Fruit fly (Drosophila melanogaster) whole organism, embryonic: ENCODE data around the gene CG32679.

Experiments used
- CG7839 ChIP-seq: fragments of 200-800 bp; sonication (Bioruptor generic); optimal IDR thresholded peaks from 3 replicates; lab custom pipeline; 2018; ENCODE audit warnings: missing biosample characterization, mild to moderate bottlenecking, missing genetic modification characterization, moderate library complexity
- CG8478 ChIP-seq: fragments of >200 bp; optimal IDR thresholded peaks from 2 replicates; lab custom pipeline; 2018
- Elba2 ChIP-seq: fragments of 200-800 bp; sonication (Bioruptor generic); optimal IDR thresholded peaks from 3 replicates; lab custom pipeline; 2016; ENCODE audit warnings: missing biosample characterization, missing genetic modification characterization
- Oaz ChIP-seq: fragments of 200-800 bp; sonication (Bioruptor generic); IDR thresholded peaks from 2 replicates; pipeline ENCODE4 v1.3.6; 2022; ENCODE audit warnings: missing biosample characterization, missing genetic modification characterization
- disco-r ChIP-seq: fragments of 200-800 bp; sonication (Bioruptor generic); optimal IDR thresholded peaks from 2 replicates; lab custom pipeline; 2016; ENCODE audit warnings: missing biosample characterization, missing genetic modification characterization
- mld ChIP-seq: fragments of 200-800 bp; sonication (Bioruptor generic); IDR thresholded peaks from 3 replicates; pipeline ENCODE4 v1.3.6; 2022; ENCODE audit warnings: missing biosample characterization, missing genetic modification characterization; ENCODE audit not compliant: partially characterized antibody

DNA sequence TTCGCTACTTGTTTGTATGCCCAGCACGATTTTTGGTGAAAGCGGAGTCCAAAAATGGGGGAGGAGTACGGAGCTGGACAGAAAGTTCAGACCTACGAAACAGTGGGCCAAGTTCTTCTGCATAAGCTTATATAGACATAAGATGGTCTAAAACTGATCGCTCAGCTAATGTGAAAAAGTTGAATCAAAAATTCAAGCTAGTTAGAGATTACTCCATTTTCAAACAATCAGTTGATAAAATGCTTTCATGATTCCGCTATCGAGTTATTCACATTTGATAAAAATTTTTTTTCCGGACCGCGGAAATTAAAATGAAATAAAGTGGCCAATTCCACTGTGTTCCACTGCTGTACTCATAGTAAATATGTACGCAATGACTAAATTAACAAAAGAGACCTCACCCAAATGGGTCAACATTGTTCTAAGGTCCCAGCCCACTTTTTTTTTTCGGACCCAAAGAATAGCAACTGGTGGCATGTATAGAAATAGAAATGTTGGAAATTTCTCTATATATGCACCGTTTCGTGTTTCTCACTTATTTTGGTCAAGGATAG lies 46.8 kb downstream of the CG32679 start:
- no peak for TF ChIP-seq Oaz
- no peak for TF ChIP-seq mld (GFP tag; lab: Robert Waterston, UW)
- TF ChIP-seq disco-r (GFP tag; lab: Kevin White, UChicago) = no peak
- TF ChIP-seq CG8478 (lab: Kevin White, UChicago) = no peak
- no peak for TF ChIP-seq Elba2 (GFP tag; lab: Kevin White, UChicago)
- peak; percentile 26 for TF ChIP-seq CG7839 (tag; lab: Kevin White, UChicago)
